Worm (Caenorhabditis elegans) whole organism, young adult: ENCODE measurements around the gene F19B10.13.

Source experiments
- B0019.2 ChIP-seq: fragments of 200-800 bp; sonication (Bioruptor generic); conservative IDR thresholded peaks from 2 replicates; pipeline ENCODE4 v1.3.6; 2022; ENCODE audit warnings: missing genetic modification reagents, missing genetic modification characterization, missing compliant biosample characterization
- C06A6.2 ChIP-seq: fragments of 200-800 bp; sonication (Bioruptor generic); conservative IDR thresholded peaks from 2 replicates; pipeline ENCODE4 v1.3.6; 2022; ENCODE audit warnings: missing genetic modification characterization, missing compliant biosample characterization
- D2030.7 ChIP-seq: fragments of 200-800 bp; sonication (Bioruptor generic); IDR thresholded peaks from 2 replicates; pipeline ENCODE4 v1.3.6; 2022; ENCODE audit warnings: missing genetic modification reagents, missing genetic modification characterization, missing compliant biosample characterization
- F23B12.7 ChIP-seq: sonication (generic microtip); optimal IDR thresholded peaks from 2 replicates; lab custom pipeline; 2017; ENCODE audit warnings: missing genetic modification characterization, mild to moderate bottlenecking, missing compliant biosample characterization, antibody characterized with exemption, moderate library complexity; ENCODE audit not compliant: insufficient read depth
- F39B2.1 ChIP-seq: fragments of 200-800 bp; sonication (Bioruptor generic); IDR thresholded peaks from 2 replicates; pipeline ENCODE4 v1.3.6; 2022; ENCODE audit warnings: missing genetic modification reagents, missing genetic modification characterization, missing compliant biosample characterization
- F49E8.2 ChIP-seq: sonication (generic microtip); optimal IDR thresholded peaks from 3 replicates; lab custom pipeline; 2017; ENCODE audit warnings: missing genetic modification characterization, mild to moderate bottlenecking, missing compliant biosample characterization, antibody characterized with exemption, moderate library complexity; ENCODE audit not compliant: insufficient read depth
- F52B5.7 ChIP-seq: sonication (generic microtip); optimal IDR thresholded peaks from 2 replicates; lab custom pipeline; 2016; ENCODE audit warnings: mild to moderate bottlenecking, missing genetic modification characterization, missing compliant biosample characterization
- F57A8.1 ChIP-seq: fragments of 200-800 bp; sonication (Bioruptor generic); optimal IDR thresholded peaks from 2 replicates; lab custom pipeline; 2018; ENCODE audit warnings: mild to moderate bottlenecking, missing genetic modification characterization, moderate library complexity, missing compliant biosample characterization
- F57C9.4 ChIP-seq: sonication (generic microtip); optimal IDR thresholded peaks from 2 replicates; lab custom pipeline; 2017; ENCODE audit warnings: mild to moderate bottlenecking, missing genetic modification characterization, missing compliant biosample characterization
- K12H6.12 ChIP-seq: fragments of 200-800 bp; sonication (Bioruptor generic); optimal IDR thresholded peaks from 2 replicates; lab custom pipeline; 2018; ENCODE audit warnings: mild to moderate bottlenecking, missing genetic modification characterization, missing compliant biosample characterization
- Y67H2A.10 ChIP-seq: fragments of 200-800 bp; sonication (Bioruptor generic); conservative IDR thresholded peaks from 2 replicates; pipeline ENCODE4 v1.3.6; 2022; ENCODE audit warnings: missing genetic modification reagents, missing genetic modification characterization, missing compliant biosample characterization
- atf-7 ChIP-seq: sonication (generic microtip); optimal IDR thresholded peaks from 2 replicates; lab custom pipeline; 2017; ENCODE audit warnings: mild to moderate bottlenecking, missing genetic modification characterization, missing compliant biosample characterization
- ceh-100 ChIP-seq: fragments of 200-800 bp; sonication (Bioruptor generic); IDR thresholded peaks from 2 replicates; pipeline ENCODE4 v1.3.6; 2022; ENCODE audit warnings: missing genetic modification reagents, missing genetic modification characterization, missing compliant biosample characterization
- chd-7 ChIP-seq: sonication (generic microtip); optimal IDR thresholded peaks from 2 replicates; lab custom pipeline; 2016; ENCODE audit warnings: mild to moderate bottlenecking, missing genetic modification characterization, moderate library complexity, missing compliant biosample characterization
- hsf-1 ChIP-seq: fragments of 200-800 bp; sonication (Bioruptor generic); IDR thresholded peaks from 2 replicates; pipeline ENCODE4 v1.3.6; 2022; ENCODE audit warnings: missing genetic modification reagents, missing genetic modification characterization, missing compliant biosample characterization
- lag-1 ChIP-seq: fragments of 200-800 bp; sonication (Bioruptor generic); IDR thresholded peaks from 2 replicates; pipeline ENCODE4 v1.3.6; 2022; ENCODE audit warnings: missing genetic modification reagents, missing genetic modification characterization, missing compliant biosample characterization
- lin-26 ChIP-seq: fragments of 200-800 bp; sonication (Bioruptor generic); IDR thresholded peaks from 2 replicates; pipeline ENCODE4 v1.3.6; 2022; ENCODE audit warnings: missing genetic modification reagents, missing genetic modification characterization, missing compliant biosample characterization
- lin-35 ChIP-seq, 3 experiments: fragments of 150-350 bp in 2 of 3; sonication (generic microtip) in 1 of 3; optimal IDR thresholded peaks; 2 replicates each; lab custom pipeline; 2014 to 2018; ENCODE audit warnings: missing biosample characterization in 3 of 3, missing genetic modification characterization in 3 of 3, missing genetic modification reagents in 3 of 3
- lsl-1 ChIP-seq: fragments of 200-800 bp; sonication (Bioruptor generic); optimal IDR thresholded peaks from 2 replicates; lab custom pipeline; 2018; ENCODE audit warnings: mild to moderate bottlenecking, missing genetic modification characterization, moderate library complexity, missing compliant biosample characterization
- madf-10 ChIP-seq: sonication (generic microtip); optimal IDR thresholded peaks from 2 replicates; lab custom pipeline; 2016; ENCODE audit warnings: mild to moderate bottlenecking, missing genetic modification characterization, missing compliant biosample characterization
- madf-6 ChIP-seq: fragments of 200-800 bp; sonication (Bioruptor generic); IDR thresholded peaks from 2 replicates; pipeline ENCODE4 v1.3.6; 2022; ENCODE audit warnings: missing genetic modification reagents, missing genetic modification characterization, missing compliant biosample characterization
- mcd-1 ChIP-seq: fragments of 200-800 bp; sonication (Bioruptor generic); IDR thresholded peaks from 2 replicates; pipeline ENCODE4 v1.3.6; 2022; ENCODE audit warnings: missing genetic modification reagents, missing genetic modification characterization, missing compliant biosample characterization
- nhr-80 ChIP-seq: sonication (generic microtip); optimal IDR thresholded peaks from 2 replicates; lab custom pipeline; 2016; ENCODE audit warnings: missing genetic modification characterization, missing compliant biosample characterization
- pbrm-1 ChIP-seq: fragments of 200-800 bp; sonication (Bioruptor generic); IDR thresholded peaks from 2 replicates; pipeline ENCODE4 v1.3.6; 2022; ENCODE audit warnings: missing genetic modification reagents, missing genetic modification characterization, missing compliant biosample characterization
- pha-4 ChIP-seq: fragments of 150-350 bp; sonication (generic microtip); optimal IDR thresholded peaks from 2 replicates; lab custom pipeline; 2014; ENCODE audit warnings: missing biosample characterization, missing genetic modification reagents, missing genetic modification characterization
- somi-1 ChIP-seq: fragments of 200-800 bp; sonication (Bioruptor generic); optimal IDR thresholded peaks from 2 replicates; lab custom pipeline; 2018; ENCODE audit warnings: mild to moderate bottlenecking, missing genetic modification characterization, missing compliant biosample characterization
- xnd-1 ChIP-seq: sonication (generic microtip); optimal IDR thresholded peaks from 2 replicates; lab custom pipeline; 2016; ENCODE audit warnings: missing genotype, missing genetic modification reagents, missing genetic modification characterization, missing compliant biosample characterization
- ztf-26 ChIP-seq: sonication (generic microtip); optimal IDR thresholded peaks from 2 replicates; lab custom pipeline; 2017; ENCODE audit warnings: missing genetic modification characterization, missing compliant biosample characterization
- ztf-28 ChIP-seq: fragments of 200-800 bp; sonication (Bioruptor generic); IDR thresholded peaks from 2 replicates; pipeline ENCODE4 v1.3.6; 2022; ENCODE audit warnings: missing genetic modification reagents, missing genetic modification characterization, missing compliant biosample characterization
- ztf-3 ChIP-seq: fragments of 200-800 bp; sonication (Bioruptor generic); optimal IDR thresholded peaks from 2 replicates; lab custom pipeline; 2018; ENCODE audit warnings: mild to moderate bottlenecking, missing genetic modification characterization, missing compliant biosample characterization
- ztf-6 ChIP-seq: fragments of 200-800 bp; sonication (Bioruptor generic); IDR thresholded peaks from 2 replicates; pipeline ENCODE4 v1.3.6; 2022; ENCODE audit warnings: missing genetic modification reagents, missing genetic modification characterization, missing compliant biosample characterization

Gene F19B10.13

DNA sequence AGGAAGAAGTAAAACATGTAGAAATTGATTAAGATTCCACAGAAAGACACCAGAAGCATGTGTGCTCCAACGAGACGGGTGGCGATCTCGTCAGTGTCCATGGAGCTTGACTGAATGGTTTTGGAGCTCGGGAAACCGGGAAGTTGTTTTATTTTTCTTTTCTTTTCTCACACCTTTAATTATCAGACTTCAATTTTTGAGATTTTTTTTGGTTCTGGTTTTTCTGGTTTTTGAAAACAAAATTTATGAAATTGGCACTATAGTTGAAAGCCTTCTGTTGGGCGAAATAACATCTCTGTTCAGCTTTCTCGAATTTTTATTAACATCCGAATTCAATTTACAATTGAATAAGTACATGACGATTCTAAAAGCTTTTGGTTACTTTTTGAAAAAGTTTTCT, 37.5 kb downstream of the F19B10.13 start, which contains the start of gene srx-104:
Gene srx-104, minus strand, starts transcription at position 101 of the 400 bp plus-strand sequence.
- no peak for TF ChIP-seq xnd-1 (tag; lab: Kevin White, UChicago)
- no peak for TF ChIP-seq B0019.2 (GFP tag; lab: Robert Waterston, UW)
- no peak for TF ChIP-seq ztf-26 (tag; lab: Kevin White, UChicago)
- TF ChIP-seq F52B5.7 (tag; lab: Kevin White, UChicago) = no peak
- TF ChIP-seq F57C9.4 (tag; lab: Kevin White, UChicago) = no peak

DNA sequence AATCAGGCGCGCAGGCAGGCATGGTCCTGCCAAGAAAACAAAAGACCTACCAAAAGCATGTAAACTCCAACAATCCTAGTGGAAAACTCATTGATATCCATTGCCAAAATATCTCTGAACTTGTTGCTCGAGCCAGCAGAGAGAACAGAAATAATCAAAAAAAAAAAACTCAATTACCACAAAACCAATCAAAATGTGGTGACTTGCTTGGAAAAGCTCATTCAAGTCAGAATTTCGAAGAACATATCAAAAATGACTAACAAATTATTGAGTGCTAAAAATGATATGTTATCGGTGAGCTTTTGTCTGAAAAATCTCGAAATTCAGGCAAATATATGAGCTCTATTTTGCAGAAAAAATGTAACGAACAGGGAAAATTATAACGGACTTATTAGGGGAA, 39.2 kb downstream of the F19B10.13 start, which contains the start of gene srx-105:
Gene srx-105, minus strand, starts transcription at position 101 of the 400 bp plus-strand sequence.
- TF ChIP-seq hsf-1 (GFP tag; lab: Robert Waterston, UW) (no peak), F49E8.2 (tag; lab: Kevin White, UChicago) (no peak), D2030.7 (no peak), F39B2.1 (GFP tag; lab: Robert Waterston, UW) (no peak), somi-1 (no peak), F23B12.7 (tag; lab: Kevin White, UChicago) (no peak), pha-4 (tag; lab: Kevin White, UChicago) (no peak), pbrm-1 (GFP tag; lab: Robert Waterston, UW) (no peak), ztf-28 (GFP tag; lab: Robert Waterston, UW) (no peak), lin-26 (GFP tag; lab: Robert Waterston, UW) (no peak)

DNA sequence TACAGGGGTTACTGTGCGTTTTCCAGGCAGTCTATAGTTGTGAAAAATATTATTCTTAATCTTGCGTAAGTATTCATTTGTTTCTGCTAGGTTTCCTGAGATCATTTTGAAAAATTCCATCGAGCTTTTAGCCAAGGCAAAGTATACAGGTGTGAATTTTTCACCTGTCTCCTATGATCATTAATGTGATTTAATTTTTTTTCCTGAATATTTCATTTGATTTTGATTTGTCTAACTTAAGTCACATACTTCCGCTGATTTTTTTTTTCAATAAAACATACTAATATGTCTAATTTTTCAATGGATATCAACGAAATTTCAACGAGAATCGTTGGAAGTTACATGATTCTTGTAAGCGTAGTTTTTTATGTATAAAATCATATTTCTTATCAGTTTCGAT, 43.2 kb downstream of the F19B10.13 start, which contains the start of gene srx-108:
Gene srx-108, plus strand, starts transcription at position 301 of the 400 bp plus-strand sequence.
- TF ChIP-seq F23B12.7 (tag; lab: Kevin White, UChicago) (no peak), ztf-3 (GFP tag; lab: Kevin White, UChicago) (no peak), atf-7 (no peak), nhr-80 (tag; lab: Kevin White, UChicago) (no peak), Y67H2A.10 (no peak), lag-1 (GFP tag; lab: Robert Waterston, UW) (no peak), madf-10 (tag; lab: Kevin White, UChicago) (no peak)

DNA sequence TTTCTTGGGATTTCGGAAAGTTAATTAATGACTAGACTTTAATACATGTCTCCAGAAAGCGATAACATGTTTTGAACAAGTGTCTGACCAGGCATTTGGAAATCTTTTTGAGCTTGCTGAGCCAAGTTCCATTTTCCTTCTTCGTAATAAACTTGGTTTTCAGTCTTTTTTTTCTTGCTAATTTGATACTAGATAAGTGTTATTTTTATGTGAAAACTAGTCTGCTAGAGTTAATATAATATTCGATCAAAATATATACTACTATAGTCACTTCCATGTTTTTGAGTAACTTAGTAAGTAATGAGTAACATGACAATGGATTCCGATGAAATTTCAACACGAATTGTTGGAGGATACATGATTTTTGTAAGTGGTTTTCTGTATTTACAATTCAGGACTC, 47.2 kb downstream of the F19B10.13 start, which contains the start of gene srx-110:
Gene srx-110, plus strand, starts transcription at position 301 of the 400 bp plus-strand sequence.
- TF ChIP-seq F49E8.2 (tag; lab: Kevin White, UChicago) = no peak
- TF ChIP-seq F57A8.1 = no peak
- TF ChIP-seq madf-10 (tag; lab: Kevin White, UChicago) = no peak
- no peak for TF ChIP-seq ceh-100 (GFP tag; lab: Robert Waterston, UW)
- no peak for TF ChIP-seq C06A6.2 (GFP tag; lab: Robert Waterston, UW)
- no peak for TF ChIP-seq lsl-1 (GFP tag; lab: Kevin White, UChicago)
- TF ChIP-seq chd-7 (tag; lab: Kevin White, UChicago) = no peak
- TF ChIP-seq madf-6 = no peak
- no peak for TF ChIP-seq ztf-6 (GFP tag; lab: Robert Waterston, UW)
- no peak for TF ChIP-seq lin-35 (GFP tag; optimal IDR thresholded peaks at IDR 0.05; lab: Kevin White, UChicago)
- no peak for TF ChIP-seq mcd-1 (GFP tag; lab: Robert Waterston, UW)
- no peak for TF ChIP-seq K12H6.12

DNA sequence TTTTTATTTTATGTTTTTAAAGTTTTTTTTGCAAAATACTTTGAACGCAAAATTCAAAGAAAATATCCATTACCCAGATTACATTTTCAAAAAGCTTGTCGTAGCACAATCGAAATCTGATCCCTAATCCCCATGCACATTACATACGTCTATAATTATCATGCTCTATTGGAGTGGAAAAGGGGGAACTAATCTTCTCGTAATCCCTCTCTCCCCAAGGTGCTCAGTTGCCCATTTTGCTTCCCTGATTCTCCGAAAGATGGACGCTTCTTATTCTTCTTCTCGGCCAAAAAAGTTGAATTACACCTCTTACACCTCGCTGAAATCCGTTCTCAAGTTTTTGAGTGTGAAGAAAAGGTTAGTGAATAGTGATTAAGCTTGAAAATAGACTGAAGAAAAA, 49.0 kb downstream of the F19B10.13 start, which contains the start of gene fbxc-53:
Gene fbxc-53, plus strand, starts transcription at position 245 of the 400 bp plus-strand sequence.
- TF ChIP-seq mcd-1 (GFP tag; lab: Robert Waterston, UW) (no peak), atf-7 (no peak)
